Worm (Caenorhabditis elegans) whole organism, late embryonic: ENCODE data around the gene T16G12.8.

Source experiments
- K09A11.1 ChIP-seq: sonication (generic microtip); optimal IDR thresholded peaks from 2 replicates; lab custom pipeline; 2017; ENCODE audit warnings: antibody characterized with exemption, mild to moderate bottlenecking, missing genetic modification characterization, missing compliant biosample characterization; ENCODE audit not compliant: insufficient read depth
- ahr-1 ChIP-seq: sonication (generic microtip); optimal IDR thresholded peaks from 2 replicates; lab custom pipeline; 2016; ENCODE audit warnings: missing genetic modification characterization, missing compliant biosample characterization
- ama-1 ChIP-seq: fragments of 150-350 bp; optimal IDR thresholded peaks from 2 replicates; lab custom pipeline; 2014
- ceh-14 ChIP-seq: sonication (generic microtip); optimal IDR thresholded peaks from 2 replicates; lab custom pipeline; 2016; ENCODE audit warnings: missing genotype, missing genetic modification characterization, missing compliant biosample characterization
- ceh-24 ChIP-seq: sonication (generic microtip); optimal IDR thresholded peaks from 2 replicates; lab custom pipeline; 2016; ENCODE audit warnings: mild to moderate bottlenecking, missing genetic modification characterization, missing compliant biosample characterization
- ceh-34 ChIP-seq: sonication (generic microtip); optimal IDR thresholded peaks from 2 replicates; lab custom pipeline; 2016; ENCODE audit warnings: mild to moderate bottlenecking, missing genetic modification characterization, missing compliant biosample characterization
- ets-4 ChIP-seq: sonication (generic microtip); optimal IDR thresholded peaks from 2 replicates; lab custom pipeline; 2016; ENCODE audit warnings: missing genetic modification characterization, missing compliant biosample characterization
- lin-11 ChIP-seq: fragments of 200-800 bp; sonication (Bioruptor generic); optimal IDR thresholded peaks from 2 replicates; lab custom pipeline; 2018; ENCODE audit warnings: mild to moderate bottlenecking, missing genetic modification characterization, missing compliant biosample characterization
- nhr-11 ChIP-seq: fragments of 150-350 bp; optimal IDR thresholded peaks from 2 replicates; lab custom pipeline; 2014; ENCODE audit warnings: missing biosample characterization, missing genetic modification characterization
- odd-2 ChIP-seq: sonication (generic microtip); optimal IDR thresholded peaks from 2 replicates; lab custom pipeline; 2017; ENCODE audit warnings: antibody characterized with exemption, mild to moderate bottlenecking, missing genetic modification characterization, missing compliant biosample characterization
- tbx-2 ChIP-seq: sonication (generic microtip); optimal IDR thresholded peaks from 2 replicates; lab custom pipeline; 2016; ENCODE audit warnings: missing genetic modification characterization, missing compliant biosample characterization
- unc-55 ChIP-seq: sonication (generic microtip); optimal IDR thresholded peaks from 2 replicates; lab custom pipeline; 2017; ENCODE audit warnings: missing biosample characterization, missing genetic modification reagents, missing genetic modification characterization
- unc-86 ChIP-seq: sonication (generic microtip); optimal IDR thresholded peaks from 2 replicates; lab custom pipeline; 2016; ENCODE audit warnings: missing genetic modification characterization, missing compliant biosample characterization

DNA sequence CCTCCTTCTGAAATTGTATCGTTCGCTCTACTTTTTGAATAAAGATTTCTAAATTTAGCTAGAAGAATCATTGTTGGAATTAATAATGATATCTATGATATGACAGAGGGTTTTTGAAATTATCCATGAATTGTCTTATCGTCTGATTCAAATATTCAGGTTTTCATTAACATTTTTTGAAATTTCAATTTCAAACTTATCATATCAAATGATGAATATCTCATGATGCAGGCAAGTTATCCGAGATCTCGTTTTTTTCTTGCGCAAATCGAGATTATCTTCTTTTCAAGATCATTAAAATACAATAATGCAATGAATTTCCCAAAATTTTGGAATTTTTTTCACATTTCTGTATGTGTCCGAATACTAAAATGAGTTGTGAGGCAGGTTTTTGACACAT, 38.9 kb downstream of the T16G12.8 start, which contains the start of gene spop-1:
- no peak for TF ChIP-seq ceh-14 (tag; lab: Kevin White, UChicago)
- no peak for TF ChIP-seq lin-11
- TF ChIP-seq ets-4 (tag; lab: Kevin White, UChicago): no peak
- TF ChIP-seq ceh-24 (tag; lab: Kevin White, UChicago): no peak
- TF ChIP-seq nhr-11 (tag; lab: Kevin White, UChicago): no peak
- TF ChIP-seq ahr-1 (tag; lab: Kevin White, UChicago): no peak
- TF ChIP-seq odd-2 (tag; lab: Kevin White, UChicago): no peak
- TF ChIP-seq ceh-34 (tag; lab: Kevin White, UChicago): no peak
- no peak for TF ChIP-seq unc-86 (tag; lab: Kevin White, UChicago)
- TF ChIP-seq K09A11.1: no peak
- TF ChIP-seq ama-1 (lab: Kevin White, UChicago): no peak
- no peak for TF ChIP-seq tbx-2
- TF ChIP-seq unc-55 (GFP tag; lab: Kevin White, UChicago): no peak
